Worm (Caenorhabditis elegans) whole organism, late embryonic: ENCODE results near the gene R09D1.12.
A peak's percentile ranks its signal among the peaks of the same experiment; 100 is the strongest.
"Not testable (repeated sequence)": the region's sequence is repeated elsewhere in the genome, so short reads cannot be mapped to it uniquely, and the experiment has no call there.

Source experiments
- K09A11.1 ChIP-seq: sonication (generic microtip); optimal IDR thresholded peaks from 2 replicates; lab custom pipeline; 2017; ENCODE audit warnings: antibody characterized with exemption, mild to moderate bottlenecking, missing genetic modification characterization, missing compliant biosample characterization; ENCODE audit not compliant: insufficient read depth
- ama-1 ChIP-seq: fragments of 150-350 bp; optimal IDR thresholded peaks from 2 replicates; lab custom pipeline; 2014
- ceh-14 ChIP-seq: sonication (generic microtip); optimal IDR thresholded peaks from 2 replicates; lab custom pipeline; 2016; ENCODE audit warnings: missing genotype, missing genetic modification characterization, missing compliant biosample characterization
- ceh-19 ChIP-seq: fragments of 200-800 bp; sonication (Bioruptor generic); optimal IDR thresholded peaks from 2 replicates; lab custom pipeline; 2018; ENCODE audit warnings: mild to moderate bottlenecking, missing genetic modification characterization, missing compliant biosample characterization
- ceh-2 ChIP-seq: sonication (generic microtip); optimal IDR thresholded peaks from 2 replicates; lab custom pipeline; 2016; ENCODE audit warnings: missing genotype, missing genetic modification characterization, missing compliant biosample characterization
- ceh-24 ChIP-seq: sonication (generic microtip); optimal IDR thresholded peaks from 2 replicates; lab custom pipeline; 2016; ENCODE audit warnings: mild to moderate bottlenecking, missing genetic modification characterization, missing compliant biosample characterization
- ceh-30 ChIP-seq: fragments of 150-350 bp; optimal IDR thresholded peaks from 2 replicates; lab custom pipeline; 2014; ENCODE audit warnings: missing biosample characterization, missing genetic modification characterization
- ceh-31 ChIP-seq: sonication (generic microtip); optimal IDR thresholded peaks from 2 replicates; lab custom pipeline; 2016; ENCODE audit warnings: missing genetic modification characterization, missing compliant biosample characterization
- ceh-45 ChIP-seq: fragments of 200-800 bp; sonication (Bioruptor generic); IDR thresholded peaks from 2 replicates; pipeline ENCODE4 v1.3.6; 2022; ENCODE audit warnings: missing genetic modification reagents, missing genetic modification characterization, missing compliant biosample characterization
- dve-1 ChIP-seq: sonication (generic microtip); optimal IDR thresholded peaks from 2 replicates; lab custom pipeline; 2017; ENCODE audit warnings: antibody characterized with exemption, mild to moderate bottlenecking, missing genetic modification characterization, missing compliant biosample characterization
- elt-2 ChIP-seq: sonication (generic microtip); optimal IDR thresholded peaks from 2 replicates; lab custom pipeline; 2016; ENCODE audit warnings: missing genetic modification reagents, missing genetic modification characterization, missing compliant biosample characterization
- ets-4 ChIP-seq: sonication (generic microtip); optimal IDR thresholded peaks from 2 replicates; lab custom pipeline; 2016; ENCODE audit warnings: missing genetic modification characterization, missing compliant biosample characterization
- eyg-1 ChIP-seq: sonication (generic microtip); optimal IDR thresholded peaks from 2 replicates; lab custom pipeline; 2016; ENCODE audit warnings: missing genotype, missing genetic modification characterization, missing compliant biosample characterization
- fax-1 ChIP-seq: sonication (generic microtip); optimal IDR thresholded peaks from 2 replicates; lab custom pipeline; 2016; ENCODE audit warnings: missing genotype, missing genetic modification characterization, missing compliant biosample characterization
- hlh-8 ChIP-seq: sonication (generic microtip); optimal IDR thresholded peaks from 2 replicates; lab custom pipeline; 2016; ENCODE audit warnings: missing genotype, missing genetic modification characterization, missing compliant biosample characterization
- lim-6 ChIP-seq: sonication (generic microtip); optimal IDR thresholded peaks from 2 replicates; lab custom pipeline; 2016; ENCODE audit warnings: missing genetic modification characterization, missing compliant biosample characterization
- madf-2 ChIP-seq: sonication (generic microtip); optimal IDR thresholded peaks from 2 replicates; lab custom pipeline; 2017; ENCODE audit warnings: missing genetic modification characterization, missing compliant biosample characterization
- nfya-1 ChIP-seq: sonication (generic microtip); optimal IDR thresholded peaks from 2 replicates; lab custom pipeline; 2017; ENCODE audit warnings: missing genetic modification characterization, mild to moderate bottlenecking, missing compliant biosample characterization, antibody characterized with exemption, moderate library complexity
- nhr-11 ChIP-seq: fragments of 150-350 bp; optimal IDR thresholded peaks from 2 replicates; lab custom pipeline; 2014; ENCODE audit warnings: missing biosample characterization, missing genetic modification characterization
- odd-2 ChIP-seq: sonication (generic microtip); optimal IDR thresholded peaks from 2 replicates; lab custom pipeline; 2017; ENCODE audit warnings: antibody characterized with exemption, mild to moderate bottlenecking, missing genetic modification characterization, missing compliant biosample characterization
- pag-3 ChIP-seq: sonication (generic microtip); optimal IDR thresholded peaks from 2 replicates; lab custom pipeline; 2016; ENCODE audit warnings: missing compliant biosample characterization, missing genetic modification characterization, borderline replicate concordance
- pat-9 ChIP-seq: fragments of 200-800 bp; sonication (Bioruptor generic); optimal IDR thresholded peaks from 2 replicates; lab custom pipeline; 2018; ENCODE audit warnings: mild to moderate bottlenecking, missing genetic modification characterization, moderate library complexity, missing compliant biosample characterization
- pqm-1 ChIP-seq: sonication (generic microtip); optimal IDR thresholded peaks from 2 replicates; lab custom pipeline; 2016; ENCODE audit warnings: missing genetic modification characterization, missing compliant biosample characterization
- ref-2 ChIP-seq: sonication (generic microtip); optimal IDR thresholded peaks from 2 replicates; lab custom pipeline; 2016; ENCODE audit warnings: missing genetic modification characterization, missing compliant biosample characterization
- tbx-2 ChIP-seq: sonication (generic microtip); optimal IDR thresholded peaks from 2 replicates; lab custom pipeline; 2016; ENCODE audit warnings: missing genetic modification characterization, missing compliant biosample characterization
- ttx-3 ChIP-seq: sonication (generic microtip); optimal IDR thresholded peaks from 2 replicates; lab custom pipeline; 2016; ENCODE audit warnings: missing genetic modification reagents, missing genetic modification characterization, missing compliant biosample characterization
- unc-3 ChIP-seq, 2 experiments: fragments of 200-800 bp in 1 of 2; sonication (Bioruptor generic) in 1 of 2; sonication (generic microtip) in 1 of 2; conservative IDR thresholded peaks in 1 of 2; optimal IDR thresholded peaks in 1 of 2; 2 replicates each; pipeline versions ENCODE4 v1.3.6 to Lab custom; 2016 to 2022; ENCODE audit warnings: missing compliant biosample characterization in 2 of 2, missing genetic modification characterization in 2 of 2, missing genetic modification reagents in 1 of 2
- unc-55 ChIP-seq: sonication (generic microtip); optimal IDR thresholded peaks from 2 replicates; lab custom pipeline; 2017; ENCODE audit warnings: missing biosample characterization, missing genetic modification reagents, missing genetic modification characterization

R09D1.12 gene

ce11 chrII:9470027-9470426 is 18.0 kb upstream of the R09D1.12 start, which contains the start of gene T19H5.6:
TSS of gene T19H5.6 (minus strand) at chrII:9470221.
- TF ChIP-seq elt-2 (tag; lab: Kevin White, UChicago) (peak; percentile 4), ceh-31 (tag; lab: Kevin White, UChicago) (no peak)

DNA sequence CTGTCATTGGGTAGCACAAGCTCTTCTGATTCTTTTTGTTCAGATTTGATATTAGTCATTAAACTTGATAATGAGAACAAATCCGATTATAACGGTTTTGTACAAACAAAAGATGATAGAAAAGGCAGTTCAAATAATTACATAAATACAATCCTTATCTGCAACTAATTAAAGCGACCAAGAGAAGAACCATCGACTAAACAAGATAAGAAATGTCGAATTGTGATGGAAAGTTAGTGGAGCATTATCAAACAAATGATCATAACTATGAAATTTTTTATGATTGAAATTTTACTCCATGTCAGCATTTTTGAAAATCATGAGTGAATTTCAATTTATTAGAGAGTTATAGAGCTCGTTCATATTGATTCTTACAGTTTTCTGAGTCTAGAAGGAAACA is 16.3 kb upstream of the R09D1.12 start, which contains the start of gene chil-23:
Gene chil-23, minus strand, starts transcription at position 198 of the 400 bp plus-strand sequence.
- TF ChIP-seq nhr-11 (tag; lab: Kevin White, UChicago): no peak
- no peak for TF ChIP-seq ama-1 (lab: Kevin White, UChicago)
- no peak for TF ChIP-seq unc-3 (GFP tag; conservative IDR thresholded peaks at IDR 0.05; lab: Robert Waterston, UW)
- no peak for TF ChIP-seq unc-3 (tag; optimal IDR thresholded peaks at IDR 0.05; lab: Kevin White, UChicago)
- peak; percentile 82 for TF ChIP-seq elt-2 (tag; lab: Kevin White, UChicago)

DNA sequence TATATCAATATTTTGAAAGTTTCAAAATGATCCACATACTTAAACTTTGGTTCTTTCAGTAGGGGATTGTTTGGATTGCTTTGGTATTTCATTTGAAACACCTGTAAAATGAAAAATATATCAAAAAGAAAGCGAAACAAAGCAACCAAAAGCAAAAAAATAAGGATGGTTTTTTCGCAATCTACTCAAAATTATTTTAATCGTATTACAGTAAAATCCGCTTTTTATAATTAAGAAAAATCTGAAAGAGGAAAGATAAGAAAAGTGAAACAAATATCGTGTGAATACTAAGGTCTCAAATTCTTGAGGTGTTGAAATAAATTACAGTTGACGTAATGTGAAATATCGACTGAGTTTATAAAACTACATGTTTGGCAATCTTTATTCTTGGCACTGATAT is 14.0 kb upstream of the R09D1.12 start, which contains the start of gene chil-22:
Gene chil-22, minus strand, starts transcription at position 101 of the 400 bp plus-strand sequence.
- no peak for TF ChIP-seq pat-9 (tag; lab: Kevin White, UChicago)
- TF ChIP-seq ceh-30 (tag; lab: Kevin White, UChicago): no peak
- no peak for TF ChIP-seq pag-3 (tag; lab: Kevin White, UChicago)
- TF ChIP-seq unc-55 (GFP tag; lab: Kevin White, UChicago): no peak

ce11 chrII:9461881-9462280 is 9.8 kb upstream of the R09D1.12 start, which contains the start of gene chil-21:
TSS of gene chil-21 (minus strand) at chrII:9461981.
- not testable (repeated sequence) for TF ChIP-seq dve-1, ceh-24, ets-4 (tag; lab: Kevin White, UChicago)

ce11 chrII:9459462-9459861 is 7.4 kb upstream of the R09D1.12 start, which contains the start of gene R09D1.14:
TSS of gene R09D1.14 (minus strand) at chrII:9459562.
- TF ChIP-seq tbx-2; odd-2 (tag; lab: Kevin White, UChicago); ceh-45 (GFP tag; lab: Robert Waterston, UW): not testable (repeated sequence)

DNA sequence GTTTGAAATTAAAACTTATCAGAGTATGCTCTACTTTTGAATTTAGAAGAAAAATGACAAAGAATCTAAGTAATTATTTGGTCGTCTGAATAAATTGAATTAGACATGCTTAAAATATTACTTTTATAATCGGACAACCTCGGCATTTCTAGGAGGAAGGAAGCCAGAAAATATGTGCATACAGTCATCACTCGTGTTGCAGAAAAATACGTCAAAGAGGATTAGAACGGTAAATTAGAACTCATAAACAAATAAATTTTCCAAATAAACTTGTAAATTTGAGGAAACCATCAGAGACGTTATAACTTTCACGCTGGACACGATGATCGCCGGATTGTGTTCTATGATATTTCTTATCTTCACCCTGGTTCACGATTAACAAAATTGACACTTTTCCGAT is 2.2 kb upstream of the R09D1.12 start, which contains the start of gene chil-19:
Gene chil-19, minus strand, starts transcription at position 101 of the 400 bp plus-strand sequence.
- TF ChIP-seq ref-2 (tag; lab: Kevin White, UChicago) (no peak), ceh-2 (no peak), fax-1 (no peak), nfya-1 (tag; lab: Kevin White, UChicago) (no peak), hlh-8 (tag; lab: Kevin White, UChicago) (no peak), ets-4 (tag; lab: Kevin White, UChicago) (no peak), eyg-1 (tag; lab: Kevin White, UChicago) (no peak), ceh-19 (no peak), madf-2 (no peak), pqm-1 (no peak), K09A11.1 (tag; lab: Kevin White, UChicago) (no peak), lim-6 (tag; lab: Kevin White, UChicago) (no peak), ttx-3 (tag; lab: Kevin White, UChicago) (no peak)

DNA sequence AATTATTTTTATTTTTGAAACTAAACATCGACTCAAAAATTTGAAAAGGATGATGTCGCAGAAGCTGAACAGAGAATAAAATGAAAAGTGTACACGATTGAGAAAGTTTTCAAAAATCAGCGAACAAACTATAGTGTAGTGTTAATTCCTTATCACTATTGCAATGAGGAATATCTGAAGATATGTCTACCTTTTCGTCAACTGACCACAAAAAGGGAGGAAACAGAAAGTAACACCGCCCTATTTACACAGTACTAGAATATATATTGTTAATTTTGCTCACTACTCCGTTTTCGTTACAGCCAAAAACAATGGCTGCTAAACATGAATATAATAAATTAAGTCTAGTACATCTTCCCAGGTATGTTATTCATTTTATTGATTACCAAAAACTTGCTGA is 4.1 kb downstream of the R09D1.12 start, which contains the start of gene chil-18:
Gene chil-18, plus strand, starts transcription at position 301 of the 400 bp plus-strand sequence.
- no peak for TF ChIP-seq pag-3 (tag; lab: Kevin White, UChicago)
- no peak for TF ChIP-seq ceh-14 (tag; lab: Kevin White, UChicago)
- no peak for TF ChIP-seq madf-2
